Fruit fly (Drosophila melanogaster): ENCODE results near the gene kud.
A peak's percentile ranks its signal among the peaks of the same experiment; 100 is the strongest.

Gene kud

dm6 chr3L:16886179-16886930 is 41.6 kb upstream of the kud start (continued):
- TF ChIP-seq CG3919 (GFP tag; optimal IDR thresholded peaks at IDR 0.05) (no peak), CG10631 (GFP tag; optimal IDR thresholded peaks at IDR 0.05) (no peak), esn (GFP tag; optimal IDR thresholded peaks at IDR 0.05) (no peak), dsx (GFP tag; optimal IDR thresholded peaks at IDR 0.05; ENCODE audit: poor library complexity, severe bottlenecking) (no peak), salr (GFP tag; optimal IDR thresholded peaks at IDR 0.05) (no peak), CG7368 (GFP tag; optimal IDR thresholded peaks at IDR 0.05) (no peak), vri (GFP tag; optimal IDR thresholded peaks at IDR 0.05) (peak; percentile 51), Met (GFP tag; optimal IDR thresholded peaks at IDR 0.05) (no peak)

- TF ChIP-seq eg (GFP tag; IDR thresholded peaks at IDR 0.05) (peak; percentile 62), CG32006 (GFP tag; optimal IDR thresholded peaks at IDR 0.05) (peak; percentile 18), Lpt (GFP tag; optimal IDR thresholded peaks at IDR 0.05) (no peak), Eip93F (GFP tag; optimal IDR thresholded peaks at IDR 0.05) (no peak), Hr4 (GFP tag; optimal IDR thresholded peaks at IDR 0.05) (peak; percentile 19), CG15336 (GFP tag; IDR thresholded peaks at IDR 0.05) (peak; percentile 71), CG6163 (GFP tag; IDR thresholded peaks at IDR 0.05) (0 out of 3 replicates have a peak, but pooled peaks have one; percentile 28), CG6276 (GFP tag; optimal IDR thresholded peaks at IDR 0.05) (peak; percentile 12), salr (GFP tag; optimal IDR thresholded peaks at IDR 0.05) (peak in 1 of 2 experiments; percentile 12), CG11294 (GFP tag; IDR thresholded peaks at IDR 0.05) (0 out of 2 replicates have a peak, but pooled peaks have one; percentile 29), CG8119 (GFP tag; IDR thresholded peaks at IDR 0.05) (peak; percentile 53; the same call in 2 of the 3 replicates)
Measured at dm6 chr3L:16885042-16885441, 40.3 kb upstream of the kud start.

- TF ChIP-seq Blimp-1 (GFP tag; optimal IDR thresholded peaks at IDR 0.05) (no peak), svp (GFP tag) (no peak), vri (GFP tag; optimal IDR thresholded peaks at IDR 0.05) (peak; percentile 5), fkh (GFP tag; optimal IDR thresholded peaks at IDR 0.05) (no peak), fd59A (GFP tag; optimal IDR thresholded peaks at IDR 0.05) (no peak), CG6854 (GFP tag; optimal IDR thresholded peaks at IDR 0.05) (no peak), achi (GFP tag; optimal IDR thresholded peaks at IDR 0.05) (no peak), CG6276 (GFP tag; optimal IDR thresholded peaks at IDR 0.05) (no peak), dac (GFP tag; optimal IDR thresholded peaks at IDR 0.05) (no peak), pdm3 (GFP tag; optimal IDR thresholded peaks at IDR 0.05) (peak; percentile 32), lz (GFP tag; optimal IDR thresholded peaks at IDR 0.05) (no peak), esn (GFP tag; optimal IDR thresholded peaks at IDR 0.05) (peak; percentile 17), CG3032 (tag; optimal IDR thresholded peaks at IDR 0.05) (no peak), ss (GFP tag; optimal IDR thresholded peaks at IDR 0.05) (no peak), CG11902 (GFP tag; optimal IDR thresholded peaks at IDR 0.05) (no peak), dsx (GFP tag; optimal IDR thresholded peaks at IDR 0.05; ENCODE audit: poor library complexity, severe bottlenecking) (peak; percentile 54), CG6163 (GFP tag; IDR thresholded peaks at IDR 0.05) (no peak), cyc (GFP tag; optimal IDR thresholded peaks at IDR 0.05) (no peak), topi (GFP tag; optimal IDR thresholded peaks at IDR 0.05) (no peak), Sox102F (GFP tag; optimal IDR thresholded peaks at IDR 0.05) (no peak), Lpt (GFP tag; optimal IDR thresholded peaks at IDR 0.05) (no peak), Met (GFP tag; optimal IDR thresholded peaks at IDR 0.05) (peak; percentile 10), Eip78C (GFP tag) (peak; percentile 27), acj6 (GFP tag; optimal IDR thresholded peaks at IDR 0.05) (no peak), CG8119 (GFP tag; IDR thresholded peaks at IDR 0.05) (no peak), CG10669 (GFP tag; optimal IDR thresholded peaks at IDR 0.05) (no peak), CG34406 (GFP tag; optimal IDR thresholded peaks at IDR 0.05) (no peak)
Measured at dm6 chr3L:16884037-16884436, 39.2 kb upstream of the kud start.
